Fruit fly (Drosophila melanogaster) whole organism, embryonic: Measurements from ENCODE around the gene Rpp21.
A peak's percentile ranks its signal among the peaks of the same experiment; 100 is the strongest.

Experiments
- Antp ChIP-seq: fragments of 200-800 bp; sonication (Bioruptor generic); optimal IDR thresholded peaks from 3 replicates; lab custom pipeline; 2016; ENCODE audit warnings: missing biosample characterization, missing genetic modification characterization
- Bgb ChIP-seq: fragments of 200-800 bp; sonication (Bioruptor generic); IDR thresholded peaks from 2 replicates; pipeline ENCODE4 v1.3.6; 2022; ENCODE audit warnings: missing biosample characterization, missing genetic modification characterization; ENCODE audit not compliant: partially characterized antibody
- CG11456 ChIP-seq: fragments of 200-800 bp; sonication (Bioruptor generic); IDR thresholded peaks from 3 replicates; pipeline ENCODE4 v1.3.6; 2022; ENCODE audit warnings: missing biosample characterization, missing genetic modification characterization
- CG11504 ChIP-seq: fragments of 200-800 bp; sonication (Bioruptor generic); optimal IDR thresholded peaks from 3 replicates; lab custom pipeline; 2019; ENCODE audit warnings: missing biosample characterization, mild to moderate bottlenecking, missing genetic modification characterization, moderate library complexity
- CG11695 ChIP-seq: fragments of 200-800 bp; sonication (Bioruptor generic); IDR thresholded peaks from 3 replicates; pipeline ENCODE4 v1.3.6; 2022; ENCODE audit warnings: missing biosample characterization, missing genetic modification characterization
- CG12942 ChIP-seq: fragments of 200-800 bp; sonication (Bioruptor generic); optimal IDR thresholded peaks from 3 replicates; lab custom pipeline; 2016; ENCODE audit warnings: missing biosample characterization, missing genetic modification characterization
- CG13624 ChIP-seq: fragments of 200-800 bp; sonication (Bioruptor generic); optimal IDR thresholded peaks from 2 replicates; lab custom pipeline; 2016; ENCODE audit warnings: missing biosample characterization, missing genetic modification characterization
- CG13894 ChIP-seq: fragments of 200-800 bp; sonication (Bioruptor generic); optimal IDR thresholded peaks from 3 replicates; lab custom pipeline; 2018; ENCODE audit warnings: missing biosample characterization, mild to moderate bottlenecking, missing genetic modification characterization, moderate library complexity
- CG14014 ChIP-seq: fragments of 200-800 bp; sonication (Bioruptor generic); IDR thresholded peaks from 2 replicates; pipeline ENCODE4 v1.3.6; 2022; ENCODE audit warnings: missing biosample characterization, missing genetic modification characterization
- CG14860 ChIP-seq: fragments of 200-800 bp; sonication (Bioruptor generic); IDR thresholded peaks from 3 replicates; pipeline ENCODE4 v1.3.6; 2022; ENCODE audit warnings: missing biosample characterization, missing genetic modification characterization; ENCODE audit not compliant: partially characterized antibody
- CG15514 ChIP-seq: fragments of 200-800 bp; sonication (Bioruptor generic); optimal IDR thresholded peaks from 3 replicates; lab custom pipeline; 2017; ENCODE audit warnings: missing biosample characterization, missing genetic modification characterization, mild to moderate bottlenecking, moderate library complexity, missing genetic modification reagents
- CG16815 ChIP-seq: fragments of 200-800 bp; sonication (Bioruptor generic); optimal IDR thresholded peaks from 3 replicates; lab custom pipeline; 2017; ENCODE audit warnings: missing biosample characterization, mild to moderate bottlenecking, missing genetic modification characterization
- CG16863 ChIP-seq: fragments of 200-800 bp; sonication (Bioruptor generic); optimal IDR thresholded peaks from 3 replicates; lab custom pipeline; 2016; ENCODE audit warnings: missing biosample characterization, missing genetic modification characterization
- CG18262 ChIP-seq: fragments of 200-800 bp; optimal IDR thresholded peaks from 3 replicates; lab custom pipeline; 2019; ENCODE audit warnings: missing biosample characterization, mild to moderate bottlenecking, missing genetic modification characterization, moderate library complexity
- CG18599 ChIP-seq: fragments of 200-800 bp; sonication (Bioruptor generic); optimal IDR thresholded peaks from 3 replicates; lab custom pipeline; 2017; ENCODE audit warnings: missing biosample characterization, missing genetic modification characterization, mild to moderate bottlenecking, moderate library complexity, missing genetic modification reagents
- CG2129 ChIP-seq: fragments of 200-800 bp; sonication (Bioruptor generic); IDR thresholded peaks from 2 replicates; pipeline ENCODE4 v1.3.6; 2022; ENCODE audit warnings: missing biosample characterization, missing genetic modification characterization; ENCODE audit not compliant: partially characterized antibody
- CG30020 ChIP-seq: fragments of 200-800 bp; optimal IDR thresholded peaks from 2 replicates; lab custom pipeline; 2019; ENCODE audit warnings: missing biosample characterization, mild to moderate bottlenecking, missing genetic modification characterization, moderate library complexity
- CG3065 ChIP-seq: fragments of 200-800 bp; sonication (Bioruptor generic); optimal IDR thresholded peaks from 2 replicates; lab custom pipeline; 2016; ENCODE audit warnings: missing biosample characterization, missing genetic modification characterization
- CG31388 ChIP-seq: fragments of 200-800 bp; sonication (Bioruptor generic); optimal IDR thresholded peaks from 2 replicates; lab custom pipeline; 2016; ENCODE audit warnings: missing biosample characterization, missing genetic modification characterization
- CG32532 ChIP-seq: fragments of 200-800 bp; sonication (Bioruptor generic); IDR thresholded peaks from 2 replicates; pipeline ENCODE4 v1.3.6; 2022; ENCODE audit warnings: missing biosample characterization, missing genetic modification characterization
- CG3847 ChIP-seq: fragments of 200-800 bp; sonication (Bioruptor generic); IDR thresholded peaks from 2 replicates; pipeline ENCODE4 v1.3.6; 2022; ENCODE audit warnings: missing biosample characterization, missing genetic modification characterization
- CG3995 ChIP-seq: fragments of 200-800 bp; sonication (Bioruptor generic); optimal IDR thresholded peaks from 3 replicates; lab custom pipeline; 2016; ENCODE audit warnings: missing biosample characterization, missing genetic modification characterization
- CG43689 ChIP-seq: fragments of 200-800 bp; sonication (Bioruptor generic); IDR thresholded peaks from 2 replicates; pipeline ENCODE4 v1.3.6; 2022; ENCODE audit warnings: missing biosample characterization, missing genetic modification characterization
- CG6254 ChIP-seq: fragments of 200-800 bp; sonication (Bioruptor generic); optimal IDR thresholded peaks from 3 replicates; lab custom pipeline; 2017; ENCODE audit warnings: mild to moderate bottlenecking, missing biosample characterization, missing genetic modification reagents, missing genetic modification characterization
- CG6272 ChIP-seq: fragments of 200-800 bp; sonication (Bioruptor generic); IDR thresholded peaks from 2 replicates; pipeline ENCODE4 v1.3.6; 2022; ENCODE audit warnings: missing biosample characterization, missing genetic modification characterization
- CG6791 ChIP-seq: fragments of 200-800 bp; sonication (Bioruptor generic); IDR thresholded peaks from 3 replicates; pipeline ENCODE4 v1.3.6; 2022; ENCODE audit warnings: missing biosample characterization, missing genetic modification characterization; ENCODE audit not compliant: partially characterized antibody
- CG9215 ChIP-seq: fragments of 200-800 bp; sonication (Bioruptor generic); IDR thresholded peaks from 2 replicates; pipeline ENCODE4 v1.3.6; 2022; ENCODE audit warnings: missing biosample characterization, missing genetic modification characterization
- CG9437 ChIP-seq: fragments of 200-800 bp; sonication (Bioruptor generic); optimal IDR thresholded peaks from 2 replicates; lab custom pipeline; 2018; ENCODE audit warnings: missing biosample characterization, mild to moderate bottlenecking, missing genetic modification characterization
- Dp ChIP-seq: fragments of 200-800 bp; sonication (Bioruptor generic); optimal IDR thresholded peaks from 2 replicates; lab custom pipeline; 2018; ENCODE audit warnings: missing biosample characterization, mild to moderate bottlenecking, missing genetic modification characterization, moderate library complexity
- E2f2 ChIP-seq: fragments of 200-800 bp; sonication (Bioruptor generic); IDR thresholded peaks from 2 replicates; pipeline ENCODE4 v1.3.6; 2022; ENCODE audit warnings: missing biosample characterization, missing genetic modification characterization
- ERR ChIP-seq: fragments of 200-800 bp; sonication (Bioruptor generic); optimal IDR thresholded peaks from 2 replicates; lab custom pipeline; 2016; ENCODE audit warnings: missing biosample characterization, missing genetic modification characterization
- HmgD ChIP-seq: fragments of 200-800 bp; sonication (Bioruptor generic); optimal IDR thresholded peaks from 3 replicates; lab custom pipeline; 2016; ENCODE audit warnings: missing biosample characterization, missing genetic modification characterization
- HmgZ ChIP-seq: fragments of 200-800 bp; sonication (Bioruptor generic); optimal IDR thresholded peaks from 2 replicates; lab custom pipeline; 2018; ENCODE audit warnings: missing biosample characterization, mild to moderate bottlenecking, missing genetic modification characterization
- Hsf ChIP-seq: fragments of 200-800 bp; sonication (Bioruptor generic); optimal IDR thresholded peaks from 3 replicates; lab custom pipeline; 2016; ENCODE audit warnings: missing biosample characterization, missing genetic modification characterization
- MESR4 ChIP-seq: fragments of 200-800 bp; sonication (Bioruptor generic); optimal IDR thresholded peaks from 2 replicates; lab custom pipeline; 2018; ENCODE audit warnings: missing biosample characterization, mild to moderate bottlenecking, missing genetic modification characterization, moderate library complexity
- Max ChIP-seq: fragments of 200-800 bp; sonication (Bioruptor generic); optimal IDR thresholded peaks from 2 replicates; lab custom pipeline; 2016; ENCODE audit warnings: missing biosample characterization, mild to moderate bottlenecking, missing genetic modification characterization
- Med ChIP-seq: fragments of 200-800 bp; sonication (Bioruptor generic); peaks from one replicate; lab custom pipeline; 2016; ENCODE audit warnings: missing biosample characterization, missing genetic modification characterization, mild to moderate bottlenecking, inconsistent platforms, moderate library complexity
- Nf-YC ChIP-seq: fragments of 200-800 bp; optimal IDR thresholded peaks from 3 replicates; lab custom pipeline; 2019; ENCODE audit warnings: missing biosample characterization, mild to moderate bottlenecking, missing genetic modification characterization, moderate library complexity
- Scr ChIP-seq: fragments of 200-800 bp; sonication (Bioruptor generic); IDR thresholded peaks from 2 replicates; pipeline ENCODE4 v1.3.6; 2022; ENCODE audit warnings: missing biosample characterization, missing genetic modification characterization; ENCODE audit not compliant: partially characterized antibody
- bigmax ChIP-seq: fragments of 200-800 bp; sonication (Bioruptor generic); optimal IDR thresholded peaks from 2 replicates; lab custom pipeline; 2018; ENCODE audit warnings: missing biosample characterization, mild to moderate bottlenecking, missing genetic modification characterization
- caup ChIP-seq: fragments of 200-800 bp; sonication (Bioruptor generic); optimal IDR thresholded peaks from 3 replicates; lab custom pipeline; 2017; ENCODE audit warnings: missing biosample characterization, mild to moderate bottlenecking, missing genetic modification characterization, moderate library complexity; ENCODE audit not compliant: severe bottlenecking
- chm ChIP-seq: fragments of 200-800 bp; sonication (Bioruptor generic); IDR thresholded peaks from 2 replicates; pipeline ENCODE4 v1.3.6; 2022; ENCODE audit warnings: missing biosample characterization, missing genetic modification characterization
- grau ChIP-seq: fragments of 200-800 bp; optimal IDR thresholded peaks from 3 replicates; lab custom pipeline; 2019; ENCODE audit warnings: missing biosample characterization, mild to moderate bottlenecking, missing genetic modification characterization, moderate library complexity
- gsb-n ChIP-seq: fragments of 200-800 bp; sonication (Bioruptor generic); optimal IDR thresholded peaks from 3 replicates; lab custom pipeline; 2018; ENCODE audit warnings: missing biosample characterization, mild to moderate bottlenecking, missing genetic modification characterization
- oc ChIP-seq: fragments of 200-800 bp; sonication (Bioruptor generic); optimal IDR thresholded peaks from 2 replicates; lab custom pipeline; 2018; ENCODE audit warnings: missing biosample characterization, mild to moderate bottlenecking, missing genetic modification characterization, moderate library complexity
- pb ChIP-seq: fragments of 200-800 bp; sonication (Bioruptor generic); optimal IDR thresholded peaks from 3 replicates; lab custom pipeline; 2016; ENCODE audit warnings: missing biosample characterization, missing genetic modification characterization
- slbo ChIP-seq: fragments of 200-800 bp; sonication (Bioruptor generic); IDR thresholded peaks from 2 replicates; pipeline ENCODE4 v1.3.6; 2022; ENCODE audit warnings: missing biosample characterization, missing genetic modification characterization
- vnd ChIP-seq: fragments of 200-800 bp; sonication (Bioruptor generic); IDR thresholded peaks from 3 replicates; pipeline ENCODE4 v1.3.6; 2022; ENCODE audit warnings: missing biosample characterization, missing genetic modification characterization; ENCODE audit not compliant: partially characterized antibody
- zfh2 ChIP-seq: fragments of 200-800 bp; sonication (Bioruptor generic); optimal IDR thresholded peaks from 2 replicates; lab custom pipeline; 2016; ENCODE audit warnings: missing biosample characterization, missing genetic modification characterization

Gene Rpp21

DNA sequence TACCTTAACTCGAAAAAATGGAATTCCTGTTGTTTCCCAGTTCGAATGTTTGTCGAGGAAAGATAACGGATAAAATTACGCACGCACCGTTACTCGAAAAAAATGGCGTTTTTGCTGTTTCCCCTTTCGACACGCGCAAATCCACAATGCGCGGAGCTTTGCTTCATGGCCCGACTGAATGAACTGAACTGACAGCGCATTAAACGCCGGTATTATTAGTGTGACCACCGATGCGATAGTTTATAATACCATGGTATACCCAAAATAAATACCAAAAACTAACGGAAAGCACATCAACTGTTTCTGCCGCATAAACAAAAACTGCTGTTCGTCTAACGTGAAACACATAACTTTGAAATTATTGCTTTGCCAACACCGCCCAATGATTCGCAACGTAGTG, 4.0 kb upstream of the Rpp21 start, which contains the start of the genes CG32814, CG11638 and CG3021 (continued):
- TF ChIP-seq Hsf (GFP tag; lab: Kevin White, UChicago) (no peak), pb (GFP tag; lab: Kevin White, UChicago) (no peak), bigmax (no peak), CG12942 (no peak), gsb-n (tag; lab: Kevin White, UChicago) (peak; percentile 43), caup (GFP tag; lab: Kevin White, UChicago) (peak; percentile 45), CG9215 (GFP tag; lab: Robert Waterston, UW) (no peak), oc (tag; lab: Kevin White, UChicago) (no peak)

dm6 chrX:1031196-1031595, 638 bp downstream of the Rpp21 start, which contains the start of gene CG14630:
Gene CG14630 (plus strand): TSS chrX:1031496.
- no peak for TF ChIP-seq CG3065 (GFP tag; lab: Kevin White, UChicago)
- no peak for TF ChIP-seq CG16863
- no peak for TF ChIP-seq Nf-YC (tag; lab: Kevin White, UChicago)
- no peak for TF ChIP-seq Max (GFP tag; lab: Kevin White, UChicago)
- TF ChIP-seq CG6254, result no peak
- TF ChIP-seq CG11504 (tag; lab: Kevin White, UChicago), result no peak
- TF ChIP-seq CG18262, result no peak
- TF ChIP-seq grau (tag; lab: Kevin White, UChicago), result no peak
- no peak for TF ChIP-seq CG18599
- no peak for TF ChIP-seq Antp (GFP tag; lab: Kevin White, UChicago)
- TF ChIP-seq CG31388 (GFP tag; lab: Kevin White, UChicago), result no peak
- no peak for TF ChIP-seq ERR (GFP tag; lab: Kevin White, UChicago)
- no peak for TF ChIP-seq chm (GFP tag; lab: Robert Waterston, UW)
- TF ChIP-seq zfh2 (GFP tag; lab: Kevin White, UChicago), result no peak
- no peak for TF ChIP-seq CG32532

DNA sequence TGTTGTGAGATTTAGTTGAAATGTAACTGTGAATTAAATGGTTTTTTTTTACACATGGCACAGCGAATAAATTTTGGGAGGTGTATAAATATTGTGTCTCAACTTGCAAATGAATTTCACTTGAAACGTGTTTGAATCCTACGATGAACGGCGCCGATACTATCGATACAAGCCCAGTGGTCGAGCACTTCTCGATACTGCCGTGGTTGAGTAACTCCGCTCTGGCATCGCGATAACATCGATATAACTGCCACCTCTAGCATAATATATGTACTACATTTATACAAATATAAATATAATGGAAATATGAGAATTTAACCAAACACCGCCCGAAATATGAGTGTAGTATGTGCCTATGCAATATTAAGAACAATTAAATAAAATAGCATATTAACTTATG, 2.5 kb downstream of the Rpp21 start:
- TF ChIP-seq CG14014, result 0 out of 2 replicates have a peak, but pooled peaks have one; percentile 12
- no peak for TF ChIP-seq CG43689 (GFP tag; lab: Robert Waterston, UW)
- TF ChIP-seq CG2129, result peak; percentile 97
- peak; percentile 31 for TF ChIP-seq MESR4 (GFP tag; lab: Kevin White, UChicago)
- TF ChIP-seq HmgD (GFP tag; lab: Kevin White, UChicago), result peak; percentile 24
- peak; percentile 15 for TF ChIP-seq CG13894 (tag; lab: Kevin White, UChicago)
- TF ChIP-seq CG6791 (GFP tag; lab: Robert Waterston, UW), result peak; percentile 99
- peak; percentile 96 for TF ChIP-seq Scr (GFP tag; lab: Robert Waterston, UW)
- TF ChIP-seq CG9437 (GFP tag; lab: Kevin White, UChicago), result no peak
- TF ChIP-seq CG11456 (GFP tag; lab: Robert Waterston, UW), result peak; percentile 63; the same call in 2 of the 3 replicates
- peak; percentile 10 for TF ChIP-seq CG13624 (GFP tag; lab: Kevin White, UChicago)
- peak; percentile 94 for TF ChIP-seq E2f2 (GFP tag; lab: Robert Waterston, UW)
- peak; percentile 90 for TF ChIP-seq Med (GFP tag; lab: Kevin White, UChicago)
- TF ChIP-seq Bgb (GFP tag; lab: Robert Waterston, UW), result peak; percentile 99
- TF ChIP-seq vnd (GFP tag; lab: Robert Waterston, UW), result peak; percentile 97
- peak; percentile 48 for TF ChIP-seq CG3995 (GFP tag; lab: Kevin White, UChicago)
- peak; percentile 89 for TF ChIP-seq Dp (GFP tag; lab: Kevin White, UChicago)
- peak; percentile 5 for TF ChIP-seq CG30020 (tag; lab: Kevin White, UChicago)
- peak; percentile 93 for TF ChIP-seq CG14860 (GFP tag; lab: Robert Waterston, UW)
- TF ChIP-seq HmgZ (tag; lab: Kevin White, UChicago), result peak; percentile 65
- no peak for TF ChIP-seq CG11695 (GFP tag; lab: Robert Waterston, UW)
- peak; percentile 67; the same call in 1 of the 2 replicates for TF ChIP-seq CG6272 (GFP tag; lab: Robert Waterston, UW)
- TF ChIP-seq slbo (GFP tag; lab: Robert Waterston, UW), result peak; percentile 72
- TF ChIP-seq CG16815 (GFP tag; lab: Kevin White, UChicago), result no peak
- peak; percentile 59; the same call in 1 of the 2 replicates for TF ChIP-seq CG3847 (GFP tag; lab: Robert Waterston, UW)
- peak; percentile 51 for TF ChIP-seq CG15514 (GFP tag; lab: Kevin White, UChicago)
